Fruit fly (Drosophila melanogaster) whole organism, pupa: Measurements from ENCODE around the gene dah.

Source experiments
- CG10348 ChIP-seq: fragments of 200-800 bp; sonication (Bioruptor generic); IDR thresholded peaks from 2 replicates; pipeline ENCODE4 v1.3.6; 2022; ENCODE audit warnings: missing biosample characterization, missing genetic modification characterization
- CG12605 ChIP-seq: fragments of 200-800 bp; sonication (Bioruptor generic); IDR thresholded peaks from 2 replicates; pipeline ENCODE4 v1.3.6; 2022; ENCODE audit warnings: missing biosample characterization, missing genetic modification characterization
- CG13204 ChIP-seq: fragments of 200-800 bp; sonication (Bioruptor generic); optimal IDR thresholded peaks from 2 replicates; lab custom pipeline; 2018; ENCODE audit warnings: missing biosample characterization, mild to moderate bottlenecking, missing genetic modification characterization, moderate library complexity
- CG14655 ChIP-seq: fragments of 200-800 bp; sonication (Bioruptor generic); optimal IDR thresholded peaks from 3 replicates; lab custom pipeline; 2017; ENCODE audit warnings: mild to moderate bottlenecking, missing biosample characterization, missing genetic modification reagents, missing genetic modification characterization
- CG15710 ChIP-seq: fragments of 200-800 bp; sonication (Bioruptor generic); optimal IDR thresholded peaks from 2 replicates; lab custom pipeline; 2018; ENCODE audit warnings: missing biosample characterization, mild to moderate bottlenecking, missing genetic modification characterization, moderate library complexity
- CG17806 ChIP-seq: fragments of 200-800 bp; sonication (Bioruptor generic); optimal IDR thresholded peaks from 2 replicates; lab custom pipeline; 2018; ENCODE audit warnings: missing biosample characterization, mild to moderate bottlenecking, missing genetic modification characterization, moderate library complexity
- CG32121 ChIP-seq: fragments of 200-800 bp; sonication (Bioruptor generic); IDR thresholded peaks from 2 replicates; pipeline ENCODE4 v1.3.6; 2022; ENCODE audit warnings: missing biosample characterization, missing genetic modification characterization
- CG34367 ChIP-seq: fragments of 200-800 bp; sonication (Bioruptor generic); optimal IDR thresholded peaks from 2 replicates; lab custom pipeline; 2018; ENCODE audit warnings: missing biosample characterization, mild to moderate bottlenecking, missing genetic modification characterization
- CG4496 ChIP-seq: fragments of 200-800 bp; sonication (Bioruptor generic); IDR thresholded peaks from 3 replicates; pipeline ENCODE4 v1.3.6; 2022; ENCODE audit warnings: missing biosample characterization, missing genetic modification characterization
- CG8159 ChIP-seq: fragments of 200-800 bp; sonication (Bioruptor generic); optimal IDR thresholded peaks from 3 replicates; lab custom pipeline; 2018; ENCODE audit warnings: missing biosample characterization, mild to moderate bottlenecking, missing genetic modification characterization, moderate library complexity
- CG8301 ChIP-seq: fragments of 200-800 bp; sonication (Bioruptor generic); optimal IDR thresholded peaks from 2 replicates; lab custom pipeline; 2018; ENCODE audit warnings: missing biosample characterization, mild to moderate bottlenecking, missing genetic modification characterization
- CG9948 ChIP-seq: fragments of 200-800 bp; sonication (Bioruptor generic); optimal IDR thresholded peaks from 2 replicates; lab custom pipeline; 2018; ENCODE audit warnings: missing biosample characterization, mild to moderate bottlenecking, missing genetic modification characterization, moderate library complexity
- D1 ChIP-seq: fragments of 200-800 bp; sonication (Bioruptor generic); optimal IDR thresholded peaks from 2 replicates; lab custom pipeline; 2018; ENCODE audit warnings: missing biosample characterization, mild to moderate bottlenecking, missing genetic modification characterization, moderate library complexity
- EcR ChIP-seq: fragments of 200-800 bp; sonication (Bioruptor generic); optimal IDR thresholded peaks from 3 replicates; lab custom pipeline; 2019; ENCODE audit warnings: missing biosample characterization, missing genetic modification characterization, mild to moderate bottlenecking, moderate library complexity, missing genetic modification reagents
- Ets98B ChIP-seq: fragments of 200-800 bp; sonication (Bioruptor generic); IDR thresholded peaks from 2 replicates; pipeline ENCODE4 v1.3.6; 2022; ENCODE audit warnings: missing biosample characterization, missing genetic modification characterization
- Pif1A ChIP-seq: fragments of 200-800 bp; sonication (Bioruptor generic); optimal IDR thresholded peaks from 3 replicates; lab custom pipeline; 2016; ENCODE audit warnings: missing biosample characterization, missing genetic modification characterization
- Pif1B ChIP-seq: fragments of 200-800 bp; sonication (Bioruptor generic); optimal IDR thresholded peaks from 3 replicates; lab custom pipeline; 2016; ENCODE audit warnings: missing biosample characterization, missing genetic modification characterization
- Snoo ChIP-seq: fragments of 200-800 bp; sonication (Bioruptor generic); optimal IDR thresholded peaks from 3 replicates; lab custom pipeline; 2017; ENCODE audit warnings: missing biosample characterization, mild to moderate bottlenecking, missing genetic modification characterization, inconsistent platforms
- fd96Ca ChIP-seq: fragments of 200-800 bp; sonication (Bioruptor generic); IDR thresholded peaks from 3 replicates; pipeline ENCODE4 v1.3.6; 2022; ENCODE audit warnings: missing biosample characterization, missing genetic modification characterization
- gl ChIP-seq: fragments of 200-800 bp; sonication (Bioruptor generic); optimal IDR thresholded peaks from 2 replicates; lab custom pipeline; 2018; ENCODE audit warnings: missing biosample characterization, mild to moderate bottlenecking, missing genetic modification characterization
- rn ChIP-seq: fragments of 200-800 bp; sonication (Bioruptor generic); IDR thresholded peaks from 2 replicates; pipeline ENCODE4 v1.3.6; 2022; ENCODE audit warnings: missing biosample characterization, missing genetic modification characterization

Gene dah

DNA sequence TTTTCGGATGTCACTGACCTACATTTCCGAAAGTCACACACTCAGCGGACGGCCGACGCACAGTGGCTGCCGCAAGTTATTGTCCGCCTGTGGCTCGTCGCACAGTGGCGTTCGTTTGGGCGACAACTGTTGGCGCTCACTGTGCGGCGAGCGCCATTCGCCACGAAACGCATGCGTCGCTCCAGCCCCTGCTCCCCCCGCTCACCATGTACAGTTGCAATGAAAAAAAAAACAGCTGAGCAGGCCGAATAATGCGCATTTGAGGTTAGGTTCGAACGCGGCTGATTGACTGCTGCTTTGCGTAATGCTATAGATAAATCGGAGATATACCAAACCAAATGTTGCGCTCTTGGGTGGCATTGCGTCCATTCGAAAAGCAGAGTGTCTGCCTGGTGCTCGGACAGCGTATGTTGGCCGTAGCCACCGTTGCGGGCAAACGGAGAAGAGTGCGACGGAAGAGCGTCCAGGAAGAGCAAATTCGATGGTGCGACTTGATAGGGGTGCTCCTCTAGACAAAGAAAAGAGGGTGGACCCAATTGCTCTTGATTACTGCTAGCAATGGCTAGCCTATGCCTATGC lies 4.8 kb upstream of the dah start:
- TF ChIP-seq CG34367 (tag; lab: Kevin White, UChicago) (peak; percentile 35), Pif1B (GFP tag; lab: Kevin White, UChicago) (peak; percentile 57), CG13204 (peak; percentile 66), CG14655 (no peak), CG9948 (tag; lab: Kevin White, UChicago) (no peak), Ets98B (GFP tag; lab: Robert Waterston, UW) (peak; percentile 93), D1 (tag; lab: Kevin White, UChicago) (no peak), Snoo (peak; percentile 76), CG8159 (peak; percentile 76), gl (tag; lab: Kevin White, UChicago) (peak; percentile 41), EcR (GFP tag; lab: Kevin White, UChicago) (peak; percentile 88), CG32121 (GFP tag; lab: Robert Waterston, UW) (peak; percentile 89), CG10348 (GFP tag; lab: Robert Waterston, UW) (peak; percentile 62; the same call in 1 of the 2 replicates), CG17806 (tag; lab: Kevin White, UChicago) (peak; percentile 57), fd96Ca (GFP tag; lab: Robert Waterston, UW) (peak; percentile 86), CG12605 (GFP tag; lab: Robert Waterston, UW) (peak; percentile 81), CG4496 (GFP tag; lab: Robert Waterston, UW) (peak; percentile 94), CG8301 (tag; lab: Kevin White, UChicago) (peak; percentile 40), rn (GFP tag; lab: Robert Waterston, UW) (peak; percentile 74), Pif1A (GFP tag; lab: Kevin White, UChicago) (peak; percentile 68), CG15710 (tag; lab: Kevin White, UChicago) (peak; percentile 37)

DNA sequence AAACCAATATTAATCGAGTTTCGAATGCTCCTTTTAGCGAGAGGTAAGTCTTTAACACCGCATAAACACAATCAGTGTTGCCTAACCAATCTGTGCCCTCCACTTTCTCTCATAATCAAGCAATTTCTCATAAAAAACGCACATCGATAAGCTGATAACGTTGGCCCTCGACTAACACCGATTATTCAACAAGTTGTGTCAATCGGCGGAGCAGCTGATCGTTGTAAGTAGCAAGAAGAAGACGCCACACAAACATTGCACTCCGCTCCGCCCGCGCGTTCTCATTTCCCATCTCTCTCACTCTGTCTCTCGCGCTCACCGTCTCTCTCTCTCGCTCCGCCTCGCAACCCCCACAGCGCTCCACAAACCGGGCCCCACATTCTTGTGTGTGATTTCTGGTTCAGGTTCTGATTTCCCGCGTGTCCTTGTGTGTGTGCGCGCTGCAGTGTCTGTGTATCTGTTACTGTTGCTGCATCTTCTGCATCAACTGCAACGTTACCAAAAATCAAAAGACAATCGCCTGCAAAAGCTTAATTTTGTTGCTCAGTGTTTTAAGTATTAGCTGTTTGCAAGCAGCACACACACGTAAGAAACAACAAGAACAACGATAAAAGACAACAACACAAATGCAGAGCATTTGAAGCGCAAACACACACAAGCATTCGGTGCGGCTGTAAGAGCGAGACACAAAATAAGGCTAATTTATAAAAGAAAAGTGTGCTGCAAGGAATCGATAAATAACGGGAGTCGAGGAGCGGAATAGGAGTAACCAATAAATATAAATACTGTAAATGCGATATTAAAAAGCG lies 5.1 kb downstream of the dah start, which contains the start of the genes CG9114 and HDAC6:
Gene CG9114 (minus strand): TSS at position 89 of the 809 bp plus-strand sequence.
Gene HDAC6 (plus strand): TSS at position 245 of the 809 bp plus-strand sequence.
- TF ChIP-seq Snoo (no peak), EcR (GFP tag; lab: Kevin White, UChicago) (peak; percentile 21), CG32121 (GFP tag; lab: Robert Waterston, UW) (peak; percentile 55), fd96Ca (GFP tag; lab: Robert Waterston, UW) (peak; percentile 48; the same call in 2 of the 3 replicates), rn (GFP tag; lab: Robert Waterston, UW) (no peak), CG9948 (tag; lab: Kevin White, UChicago) (no peak), Ets98B (GFP tag; lab: Robert Waterston, UW) (peak; percentile 32; the same call in 1 of the 2 replicates), CG17806 (tag; lab: Kevin White, UChicago) (no peak), D1 (tag; lab: Kevin White, UChicago) (no peak), CG4496 (GFP tag; lab: Robert Waterston, UW) (peak; percentile 53; the same call in 2 of the 3 replicates), CG14655 (no peak), CG13204 (peak; percentile 32), CG34367 (tag; lab: Kevin White, UChicago) (no peak), gl (tag; lab: Kevin White, UChicago) (no peak), CG15710 (tag; lab: Kevin White, UChicago) (peak; percentile 2), CG8159 (no peak), Pif1A (GFP tag; lab: Kevin White, UChicago) (no peak), Pif1B (GFP tag; lab: Kevin White, UChicago) (no peak), CG8301 (tag; lab: Kevin White, UChicago) (no peak), CG10348 (GFP tag; lab: Robert Waterston, UW) (no peak), CG12605 (GFP tag; lab: Robert Waterston, UW) (peak; percentile 55)

- TF ChIP-seq CG13204 (peak; percentile 43), CG32121 (GFP tag; lab: Robert Waterston, UW) (no peak), EcR (GFP tag; lab: Kevin White, UChicago) (peak; percentile 10)
- TF ChIP-seq, all 21 proteins: peak for 2
These were observed 6.9 kb downstream of the dah start for dm6 chrX:15334999-15335398.

dm6 chrX:15335845-15336453 lies 7.8 kb downstream of the dah start:
- TF ChIP-seq CG32121 (GFP tag; lab: Robert Waterston, UW), result no peak
- TF ChIP-seq rn (GFP tag; lab: Robert Waterston, UW), result no peak
- no peak for TF ChIP-seq CG15710 (tag; lab: Kevin White, UChicago)
- no peak for TF ChIP-seq gl (tag; lab: Kevin White, UChicago)
- TF ChIP-seq D1 (tag; lab: Kevin White, UChicago), result no peak
- no peak for TF ChIP-seq CG13204
- TF ChIP-seq CG8301 (tag; lab: Kevin White, UChicago), result no peak
- no peak for TF ChIP-seq Snoo
- no peak for TF ChIP-seq Pif1B (GFP tag; lab: Kevin White, UChicago)
- TF ChIP-seq CG12605 (GFP tag; lab: Robert Waterston, UW), result no peak
- no peak for TF ChIP-seq CG4496 (GFP tag; lab: Robert Waterston, UW)
- TF ChIP-seq EcR (GFP tag; lab: Kevin White, UChicago), result no peak
- no peak for TF ChIP-seq CG17806 (tag; lab: Kevin White, UChicago)
- TF ChIP-seq Ets98B (GFP tag; lab: Robert Waterston, UW), result no peak
- TF ChIP-seq CG8159, result no peak
- TF ChIP-seq CG10348 (GFP tag; lab: Robert Waterston, UW), result no peak
- TF ChIP-seq CG34367 (tag; lab: Kevin White, UChicago), result no peak
